Fruit fly (Drosophila melanogaster): ENCODE results near the gene S-Lap3.
A peak's percentile ranks its signal among the peaks of the same experiment; 100 is the strongest.

Gene S-Lap3

dm6 chr3L:10464887-10465286 lies at the start of gene S-Lap3:
Gene S-Lap3, plus strand, starts transcription at chr3L:10465187.
- TF ChIP-seq h (optimal IDR thresholded peaks at IDR 0.05) (no peak), vnd (GFP tag; IDR thresholded peaks at IDR 0.05; ENCODE audit: partially characterized antibody) (no peak), Optix (GFP tag; IDR thresholded peaks at IDR 0.05) (no peak), CG10565 (GFP tag; optimal IDR thresholded peaks at IDR 0.05) (no peak), CG31365 (tag; optimal IDR thresholded peaks at IDR 0.05) (no peak), CG9215 (GFP tag; IDR thresholded peaks at IDR 0.05) (no peak), emc (GFP tag; optimal IDR thresholded peaks at IDR 0.05) (no peak), CG9797 (GFP tag; optimal IDR thresholded peaks at IDR 0.05) (no peak), D (optimal IDR thresholded peaks at IDR 0.05) (no peak), D (GFP tag; optimal IDR thresholded peaks at IDR 0.05) (no peak)

- TF ChIP-seq CG42726 (GFP tag; IDR thresholded peaks at IDR 0.05; ENCODE audit: partially characterized antibody) (no peak), CG9876 (GFP tag; optimal IDR thresholded peaks at IDR 0.05) (no peak), fru (optimal IDR thresholded peaks at IDR 0.05) (no peak), CG18011 (GFP tag; optimal IDR thresholded peaks at IDR 0.05) (no peak), CkIIα-i1 (GFP tag; IDR thresholded peaks at IDR 0.05) (no peak), Rx (GFP tag; IDR thresholded peaks at IDR 0.05) (no peak), CG1603 (tag; optimal IDR thresholded peaks at IDR 0.05) (no peak), da (GFP tag; optimal IDR thresholded peaks at IDR 0.05) (no peak), Deaf1 (tag; optimal IDR thresholded peaks at IDR 0.05) (no peak), inv (GFP tag; IDR thresholded peaks at IDR 0.05; ENCODE audit: partially characterized antibody) (no peak), Ssrp (tag; optimal IDR thresholded peaks at IDR 0.05) (no peak), CG32772 (GFP tag; IDR thresholded peaks at IDR 0.05) (no peak), Optix (GFP tag; IDR thresholded peaks at IDR 0.05) (no peak), nom (GFP tag; optimal IDR thresholded peaks at IDR 0.05) (peak; percentile 29), scrt (GFP tag; optimal IDR thresholded peaks at IDR 0.05) (peak; percentile 65), Xrp1 (GFP tag; IDR thresholded peaks at IDR 0.05) (no peak)
These were observed 46.6 kb upstream of the S-Lap3 start for dm6 chr3L:10418401-10418800.

- TF ChIP-seq CG34422 (GFP tag; IDR thresholded peaks at IDR 0.05) (no peak), CG31365 (tag; optimal IDR thresholded peaks at IDR 0.05) (peak; percentile 74), sob (GFP tag; IDR thresholded peaks at IDR 0.05) (no peak), HLH54F (GFP tag; optimal IDR thresholded peaks at IDR 0.05) (no peak), CG6683 (GFP tag; optimal IDR thresholded peaks at IDR 0.05) (no peak), MBD-R2 (GFP tag; IDR thresholded peaks at IDR 0.05) (no peak), tx (GFP tag; optimal IDR thresholded peaks at IDR 0.05) (no peak), lov (optimal IDR thresholded peaks at IDR 0.05) (no peak), lov (GFP tag; IDR thresholded peaks at IDR 0.05) (no peak), zf30C (GFP tag; optimal IDR thresholded peaks at IDR 0.05) (no peak), Vsx1 (GFP tag; optimal IDR thresholded peaks at IDR 0.05) (no peak), CG10274 (GFP tag; optimal IDR thresholded peaks at IDR 0.05) (no peak), CG3726 (GFP tag; IDR thresholded peaks at IDR 0.05) (no peak), CG8765 (GFP tag; IDR thresholded peaks at IDR 0.05) (no peak), CG30431 (GFP tag; optimal IDR thresholded peaks at IDR 0.05) (no peak), Hr39 (optimal IDR thresholded peaks at IDR 0.05) (no peak), CG17186 (GFP tag; optimal IDR thresholded peaks at IDR 0.05) (no peak), pita (GFP tag; optimal IDR thresholded peaks at IDR 0.05) (peak; percentile 54), TFAM (GFP tag; optimal IDR thresholded peaks at IDR 0.05) (no peak), croc (GFP tag; conservative IDR thresholded peaks at IDR 0.05) (no peak), CG3838 (GFP tag; optimal IDR thresholded peaks at IDR 0.05) (no peak), CG10565 (GFP tag; optimal IDR thresholded peaks at IDR 0.05) (no peak), ssp (GFP tag; IDR thresholded peaks at IDR 0.05) (no peak), CG10979 (tag; optimal IDR thresholded peaks at IDR 0.05) (no peak), E2f2 (GFP tag; IDR thresholded peaks at IDR 0.05) (no peak), HLHmδ (GFP tag; optimal IDR thresholded peaks at IDR 0.05) (no peak), sens (GFP tag) (peak; percentile 67), CG14965 (GFP tag; optimal IDR thresholded peaks at IDR 0.05; ENCODE audit: borderline replicate concordance) (no peak), CG7987 (GFP tag; optimal IDR thresholded peaks at IDR 0.05) (no peak)
These were observed 37.7 kb upstream of the S-Lap3 start for dm6 chr3L:10427318-10427717.
